Fruit fly (Drosophila melanogaster): Measurements from ENCODE around the gene Scsalpha1.

Gene Scsalpha1

DNA sequence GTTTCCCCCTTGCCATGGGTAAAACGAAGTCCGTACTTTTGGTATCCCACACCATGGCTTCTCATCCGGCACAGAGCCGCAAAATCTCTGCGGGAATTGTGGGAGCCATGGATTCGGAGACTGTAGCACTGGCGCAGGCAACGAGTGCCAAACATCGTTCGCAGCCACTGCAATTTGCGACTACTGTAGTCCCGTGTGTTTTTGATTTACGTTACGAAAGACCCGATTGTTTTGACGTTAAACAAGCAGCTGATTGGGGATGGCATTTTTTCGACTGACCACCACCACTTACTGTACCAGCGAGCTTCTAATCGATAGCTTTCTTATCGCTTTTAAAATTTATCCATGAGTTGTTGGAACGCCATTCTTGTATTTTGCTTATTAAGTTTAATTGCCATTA is 4.1 kb upstream of the Scsalpha1 start, which contains the start of gene CG32262 (continued):
- peak; percentile 72 for TF ChIP-seq tna (GFP tag; IDR thresholded peaks at IDR 0.05; ENCODE audit: partially characterized antibody)
- TF ChIP-seq CG1529 (GFP tag; optimal IDR thresholded peaks at IDR 0.05), result no peak
- TF ChIP-seq stwl (tag; optimal IDR thresholded peaks at IDR 0.05), result peak; percentile 85
- no peak for TF ChIP-seq Hand (GFP tag; optimal IDR thresholded peaks at IDR 0.05)
- TF ChIP-seq Doc3 (GFP tag; IDR thresholded peaks at IDR 0.05; ENCODE audit: partially characterized antibody), result peak; percentile 50; the same call in 1 of the 3 replicates
- no peak for TF ChIP-seq gcm2 (GFP tag; optimal IDR thresholded peaks at IDR 0.05)
- TF ChIP-seq Hmr (GFP tag; optimal IDR thresholded peaks at IDR 0.05), result peak; percentile 22
- TF ChIP-seq vvl (GFP tag; IDR thresholded peaks at IDR 0.05), result no peak
- no peak for TF ChIP-seq fru (optimal IDR thresholded peaks at IDR 0.05)
- no peak for TF ChIP-seq toy (GFP tag; IDR thresholded peaks at IDR 0.05)
- no peak for TF ChIP-seq kay (GFP tag; optimal IDR thresholded peaks at IDR 0.05)
- TF ChIP-seq CG7928 (GFP tag; optimal IDR thresholded peaks at IDR 0.05), result no peak
- TF ChIP-seq CG4730 (GFP tag; IDR thresholded peaks at IDR 0.05), result no peak
- TF ChIP-seq CG9876 (GFP tag; optimal IDR thresholded peaks at IDR 0.05), result no peak
- TF ChIP-seq ci (GFP tag; IDR thresholded peaks at IDR 0.05), result 0 out of 3 replicates have a peak, but pooled peaks have one; percentile 29
- peak; percentile 47 for TF ChIP-seq CG2116 (GFP tag; optimal IDR thresholded peaks at IDR 0.05)
- no peak for TF ChIP-seq CG14441 (GFP tag; IDR thresholded peaks at IDR 0.05)
- no peak for TF ChIP-seq Nf-YB (GFP tag; optimal IDR thresholded peaks at IDR 0.05)
- TF ChIP-seq Fer1 (GFP tag; optimal IDR thresholded peaks at IDR 0.05), result peak; percentile 19
- peak; percentile 54; the same call in 2 of the 3 replicates for TF ChIP-seq Opbp (GFP tag; IDR thresholded peaks at IDR 0.05; ENCODE audit: partially characterized antibody)
- no peak for TF ChIP-seq slbo (GFP tag; IDR thresholded peaks at IDR 0.05)
- peak; percentile 72 for TF ChIP-seq CG6791 (GFP tag; IDR thresholded peaks at IDR 0.05; ENCODE audit: partially characterized antibody)
- TF ChIP-seq Chrac-16 (GFP tag; optimal IDR thresholded peaks at IDR 0.05), result no peak
- TF ChIP-seq CG13775 (GFP tag; optimal IDR thresholded peaks at IDR 0.05), result no peak
- no peak for TF ChIP-seq ewg (GFP tag; optimal IDR thresholded peaks at IDR 0.05)
- no peak for TF ChIP-seq CG13894 (tag; optimal IDR thresholded peaks at IDR 0.05)
- no peak for TF ChIP-seq Oaz (GFP tag; IDR thresholded peaks at IDR 0.05)
- TF ChIP-seq aop (GFP tag; IDR thresholded peaks at IDR 0.05), result no peak
- TF ChIP-seq chinmo (GFP tag; IDR thresholded peaks at IDR 0.05; ENCODE audit: partially characterized antibody), result no peak
- TF ChIP-seq zfh2 (GFP tag; optimal IDR thresholded peaks at IDR 0.05), result no peak
- no peak for TF ChIP-seq CG8290 (GFP tag; optimal IDR thresholded peaks at IDR 0.05)
- peak in 1 of 2 experiments; percentile 39 for TF ChIP-seq CG8290 (tag; optimal IDR thresholded peaks at IDR 0.05)
- TF ChIP-seq ara (GFP tag; IDR thresholded peaks at IDR 0.05), result no peak
- no peak for TF ChIP-seq sr (GFP tag; IDR thresholded peaks at IDR 0.05)
- TF ChIP-seq CG10209 (GFP tag; optimal IDR thresholded peaks at IDR 0.05), result no peak
- TF ChIP-seq CG10321 (GFP tag; IDR thresholded peaks at IDR 0.05), result no peak
- TF ChIP-seq Meics (GFP tag; optimal IDR thresholded peaks at IDR 0.05), result no peak
- peak; percentile 13 for TF ChIP-seq B-H2 (GFP tag; optimal IDR thresholded peaks at IDR 0.05)
- no peak for TF ChIP-seq CG7372 (GFP tag; IDR thresholded peaks at IDR 0.05)
- no peak for TF ChIP-seq D19B (GFP tag; optimal IDR thresholded peaks at IDR 0.05)
- no peak for TF ChIP-seq Ravus (GFP tag; IDR thresholded peaks at IDR 0.05)
- TF ChIP-seq prd (optimal IDR thresholded peaks at IDR 0.05), result no peak
- no peak for TF ChIP-seq prd (GFP tag; IDR thresholded peaks at IDR 0.05)
- TF ChIP-seq CG1602 (GFP tag; optimal IDR thresholded peaks at IDR 0.05), result no peak
- no peak for TF ChIP-seq CG18476 (GFP tag; optimal IDR thresholded peaks at IDR 0.05)
- no peak for TF ChIP-seq CG10431 (GFP tag; optimal IDR thresholded peaks at IDR 0.05)
- TF ChIP-seq CG13287 (GFP tag; IDR thresholded peaks at IDR 0.05; ENCODE audit: partially characterized antibody), result peak; percentile 80
- 0 out of 2 replicates have a peak, but pooled peaks have one; percentile 27 for TF ChIP-seq CG9932 (GFP tag; IDR thresholded peaks at IDR 0.05)
- 0 out of 3 replicates have a peak, but pooled peaks have one; percentile 46 for TF ChIP-seq mld (GFP tag; IDR thresholded peaks at IDR 0.05; ENCODE audit: partially characterized antibody)
- peak; percentile 91 for TF ChIP-seq crol (GFP tag; IDR thresholded peaks at IDR 0.05)
- no peak for TF ChIP-seq phol (tag; optimal IDR thresholded peaks at IDR 0.05)
- TF ChIP-seq pros (GFP tag; optimal IDR thresholded peaks at IDR 0.05), result no peak

Data from whole organism, embryonic.